Fruit fly (Drosophila melanogaster) whole organism, prepupa: ENCODE data around the gene Roc1b.

ENCODE experiments used
- Blimp-1 ChIP-seq: fragments of 200-800 bp; sonication (Bioruptor generic); optimal IDR thresholded peaks from 3 replicates; lab custom pipeline; 2017; ENCODE audit warnings: missing biosample characterization, missing genetic modification characterization, mild to moderate bottlenecking, moderate library complexity, missing genetic modification reagents
- CG10669 ChIP-seq: fragments of 200-800 bp; sonication (Bioruptor generic); optimal IDR thresholded peaks from 3 replicates; lab custom pipeline; 2018; ENCODE audit warnings: missing biosample characterization, mild to moderate bottlenecking, missing genetic modification characterization, moderate library complexity
- CG11294 ChIP-seq: fragments of 200-800 bp; sonication (Bioruptor generic); IDR thresholded peaks from 2 replicates; pipeline ENCODE4 v1.3.6; 2022; ENCODE audit warnings: missing biosample characterization, missing genetic modification characterization
- CG15336 ChIP-seq: fragments of 200-800 bp; sonication (Bioruptor generic); IDR thresholded peaks from 2 replicates; pipeline ENCODE4 v1.3.6; 2022; ENCODE audit warnings: missing biosample characterization, missing genetic modification characterization
- CG1621 ChIP-seq: fragments of 200-800 bp; sonication (Bioruptor generic); optimal IDR thresholded peaks from 3 replicates; lab custom pipeline; 2018; ENCODE audit warnings: missing biosample characterization, mild to moderate bottlenecking, missing genetic modification characterization
- CG31627 ChIP-seq: fragments of 200-800 bp; sonication (Bioruptor generic); optimal IDR thresholded peaks from 3 replicates; lab custom pipeline; 2016; ENCODE audit warnings: missing biosample characterization, missing genetic modification characterization
- CG32006 ChIP-seq: fragments of 200-800 bp; sonication (Bioruptor generic); optimal IDR thresholded peaks from 3 replicates; lab custom pipeline; 2017; ENCODE audit warnings: missing biosample characterization, mild to moderate bottlenecking, missing genetic modification characterization
- CG3919 ChIP-seq: fragments of 200-800 bp; sonication (Bioruptor generic); optimal IDR thresholded peaks from 3 replicates; lab custom pipeline; 2016; ENCODE audit warnings: missing biosample characterization, missing genetic modification characterization
- CG6163 ChIP-seq: fragments of 200-800 bp; sonication (Bioruptor generic); IDR thresholded peaks from 3 replicates; pipeline ENCODE4 v1.3.6; 2022; ENCODE audit warnings: missing biosample characterization, missing genetic modification characterization
- CG6276 ChIP-seq: fragments of 200-800 bp; sonication (Bioruptor generic); optimal IDR thresholded peaks from 2 replicates; lab custom pipeline; 2017; ENCODE audit warnings: missing biosample characterization, mild to moderate bottlenecking, missing genetic modification characterization
- CG6808 ChIP-seq: fragments of 200-800 bp; sonication (Bioruptor generic); optimal IDR thresholded peaks from 3 replicates; lab custom pipeline; 2017; ENCODE audit warnings: missing biosample characterization, missing genetic modification characterization, mild to moderate bottlenecking, moderate library complexity, missing genetic modification reagents
- CG6854 ChIP-seq: fragments of 200-800 bp; sonication (Bioruptor generic); optimal IDR thresholded peaks from 2 replicates; lab custom pipeline; 2017; ENCODE audit warnings: missing biosample characterization, mild to moderate bottlenecking, missing genetic modification characterization
- CG7368 ChIP-seq: fragments of 200-800 bp; sonication (Bioruptor generic); optimal IDR thresholded peaks from 3 replicates; lab custom pipeline; 2016; ENCODE audit warnings: missing biosample characterization, missing genetic modification characterization
- CG8119 ChIP-seq: fragments of 200-800 bp; sonication (Bioruptor generic); IDR thresholded peaks from 3 replicates; pipeline ENCODE4 v1.3.6; 2022; ENCODE audit warnings: missing biosample characterization, missing genetic modification characterization
- CG9139 ChIP-seq: fragments of 200-800 bp; sonication (Bioruptor generic); optimal IDR thresholded peaks from 3 replicates; lab custom pipeline; 2017; ENCODE audit warnings: missing biosample characterization, mild to moderate bottlenecking, missing genetic modification characterization
- Eip75B ChIP-seq: fragments of 200-800 bp; sonication (Bioruptor generic); optimal IDR thresholded peaks from 3 replicates; lab custom pipeline; 2016; ENCODE audit warnings: missing biosample characterization, missing genetic modification characterization
- Eip78C ChIP-seq: fragments of 200-800 bp; sonication (Bioruptor generic); peaks from one replicate; lab custom pipeline; 2016; ENCODE audit warnings: missing biosample characterization, missing genetic modification characterization
- Eip93F ChIP-seq: fragments of 200-800 bp; sonication (Bioruptor generic); optimal IDR thresholded peaks from 2 replicates; lab custom pipeline; 2016; ENCODE audit warnings: missing biosample characterization, mild to moderate bottlenecking, missing genetic modification characterization
- Ets21C ChIP-seq: fragments of 200-800 bp; sonication (Bioruptor generic); optimal IDR thresholded peaks from 3 replicates; lab custom pipeline; 2016; ENCODE audit warnings: missing biosample characterization, missing genetic modification characterization
- Ets96B ChIP-seq: fragments of 200-800 bp; optimal IDR thresholded peaks from 2 replicates; lab custom pipeline; 2019; ENCODE audit warnings: missing biosample characterization, mild to moderate bottlenecking, missing genetic modification characterization, moderate library complexity
- Hr38 ChIP-seq: sonication (Bioruptor generic); optimal IDR thresholded peaks from 2 replicates; lab custom pipeline; 2016; ENCODE audit warnings: missing biosample characterization, missing genetic modification characterization
- Hr4 ChIP-seq: fragments of 200-800 bp; sonication (Bioruptor generic); optimal IDR thresholded peaks from 3 replicates; lab custom pipeline; 2016; ENCODE audit warnings: missing biosample characterization, missing genetic modification characterization
- Lpt ChIP-seq: fragments of 200-800 bp; sonication (Bioruptor generic); optimal IDR thresholded peaks from 3 replicates; lab custom pipeline; 2016; ENCODE audit warnings: missing biosample characterization, missing genetic modification characterization
- Sox14 ChIP-seq: fragments of 200-800 bp; sonication (Bioruptor generic); optimal IDR thresholded peaks from 3 replicates; lab custom pipeline; 2016; ENCODE audit warnings: missing biosample characterization, missing genetic modification characterization
- Sox15 ChIP-seq: fragments of 200-800 bp; sonication (Bioruptor generic); optimal IDR thresholded peaks from 3 replicates; lab custom pipeline; 2016; ENCODE audit warnings: missing biosample characterization, missing genetic modification characterization
- achi ChIP-seq: fragments of 200-800 bp; sonication (Bioruptor generic); optimal IDR thresholded peaks from 3 replicates; lab custom pipeline; 2016; ENCODE audit warnings: missing biosample characterization, missing genetic modification characterization
- acj6 ChIP-seq: fragments of 200-800 bp; sonication (Bioruptor generic); optimal IDR thresholded peaks from 3 replicates; lab custom pipeline; 2016; ENCODE audit warnings: missing biosample characterization, missing genetic modification characterization
- dac ChIP-seq: fragments of 200-800 bp; sonication (Bioruptor generic); optimal IDR thresholded peaks from 2 replicates; lab custom pipeline; 2017; ENCODE audit warnings: missing biosample characterization, mild to moderate bottlenecking, missing genetic modification characterization
- dsx ChIP-seq: fragments of 200-800 bp; optimal IDR thresholded peaks from 3 replicates; lab custom pipeline; 2019; ENCODE audit warnings: missing biosample characterization, mild to moderate bottlenecking, missing genetic modification characterization, moderate library complexity; ENCODE audit not compliant: poor library complexity, severe bottlenecking
- esn ChIP-seq: fragments of 200-800 bp; sonication (Bioruptor generic); optimal IDR thresholded peaks from 2 replicates; lab custom pipeline; 2016; ENCODE audit warnings: missing biosample characterization, mild to moderate bottlenecking, missing genetic modification characterization, moderate library complexity
- fd85E ChIP-seq: fragments of 200-800 bp; sonication (Bioruptor generic); optimal IDR thresholded peaks from 3 replicates; lab custom pipeline; 2016; ENCODE audit warnings: missing biosample characterization, missing genetic modification characterization
- lz ChIP-seq: fragments of 200-800 bp; sonication (Bioruptor generic); optimal IDR thresholded peaks from 3 replicates; lab custom pipeline; 2016; ENCODE audit warnings: missing biosample characterization, missing genetic modification characterization
- pdm3 ChIP-seq: fragments of 200-800 bp; sonication (Bioruptor generic); optimal IDR thresholded peaks from 3 replicates; lab custom pipeline; 2016; ENCODE audit warnings: missing biosample characterization, missing genetic modification characterization
- spab ChIP-seq: fragments of 200-800 bp; sonication (Bioruptor generic); optimal IDR thresholded peaks from 2 replicates; lab custom pipeline; 2017; ENCODE audit warnings: missing biosample characterization, mild to moderate bottlenecking, missing genetic modification characterization, missing genetic modification reagents
- ss ChIP-seq, 2 experiments: fragments of 200-800 bp; sonication (Bioruptor generic); optimal IDR thresholded peaks; 2 replicates in 1 of 2; 3 replicates in 1 of 2; lab custom pipeline; 2017 to 2018; ENCODE audit warnings: mild to moderate bottlenecking in 2 of 2, missing biosample characterization in 2 of 2, missing genetic modification characterization in 2 of 2, moderate library complexity in 1 of 2
- topi ChIP-seq: fragments of 200-800 bp; sonication (Bioruptor generic); optimal IDR thresholded peaks from 3 replicates; lab custom pipeline; 2016; ENCODE audit warnings: missing biosample characterization, missing genetic modification characterization

Gene Roc1b

dm6 chr3L:356016-356472 is 1.7 kb upstream of the Roc1b start, which contains the start of gene CG1231:
TSS of gene CG1231 (plus strand) at chr3L:356422.
- TF ChIP-seq acj6 (GFP tag; lab: Kevin White, UChicago) (no peak), Lpt (GFP tag; lab: Kevin White, UChicago) (no peak), CG8119 (GFP tag; lab: Robert Waterston, UW) (no peak), CG7368 (GFP tag; lab: Kevin White, UChicago) (no peak), achi (no peak), dsx (GFP tag; lab: Kevin White, UChicago) (no peak), CG6163 (GFP tag; lab: Robert Waterston, UW) (no peak), Ets21C (GFP tag; lab: Kevin White, UChicago) (no peak), CG15336 (GFP tag; lab: Robert Waterston, UW) (no peak), CG10669 (GFP tag; lab: Kevin White, UChicago) (no peak), CG1621 (tag; lab: Kevin White, UChicago) (no peak), CG9139 (GFP tag; lab: Kevin White, UChicago) (no peak)

- TF ChIP-seq CG6808 (GFP tag; lab: Kevin White, UChicago) (no peak), lz (GFP tag; lab: Kevin White, UChicago) (peak; percentile 41), CG31627 (GFP tag; lab: Kevin White, UChicago) (peak; percentile 26), CG15336 (GFP tag; lab: Robert Waterston, UW) (peak; percentile 33; the same call in 1 of the 2 replicates), CG6163 (GFP tag; lab: Robert Waterston, UW) (no peak)
- TF ChIP-seq, all 60 proteins: peak for 3
Measured at dm6 chr3L:361201-361600, 3.4 kb downstream of the Roc1b start, which contains the start of the genes Cdc5 and CG1233. TSS of gene Cdc5 (minus strand) at chr3L:361383. TSS of gene CG1233 (plus strand) at chr3L:361472.

dm6 chr3L:366337-366736 is 8.6 kb downstream of the Roc1b start, which contains the start of gene CG13884:
TSS of gene CG13884 (minus strand) at chr3L:366437.
- no peak for TF ChIP-seq Ets21C (GFP tag; lab: Kevin White, UChicago)
- no peak for TF ChIP-seq CG6854 (GFP tag; lab: Kevin White, UChicago)

dm6 chr3L:371228-371627 is 13.4 kb downstream of the Roc1b start:
- TF ChIP-seq acj6 (GFP tag; lab: Kevin White, UChicago): no peak
- TF ChIP-seq CG3919 (GFP tag; lab: Kevin White, UChicago): no peak
- no peak for TF ChIP-seq CG31627 (GFP tag; lab: Kevin White, UChicago)
- TF ChIP-seq CG6276 (GFP tag; lab: Kevin White, UChicago): no peak
- TF ChIP-seq fd85E (GFP tag; lab: Kevin White, UChicago): no peak
- no peak for TF ChIP-seq Eip75B (GFP tag; lab: Kevin White, UChicago)
- TF ChIP-seq pdm3 (GFP tag; lab: Kevin White, UChicago): no peak
- TF ChIP-seq dsx (GFP tag; lab: Kevin White, UChicago): no peak
- TF ChIP-seq dac (GFP tag; lab: Kevin White, UChicago): no peak
- no peak for TF ChIP-seq Hr4 (GFP tag; lab: Kevin White, UChicago)

dm6 chr3L:374582-374981 is 16.8 kb downstream of the Roc1b start:
- TF ChIP-seq ss (GFP tag; optimal IDR thresholded peaks at IDR 0.05; lab: Kevin White, UChicago): no peak
- no peak for TF ChIP-seq Hr38 (GFP tag; lab: Kevin White, UChicago)
- TF ChIP-seq Sox15 (GFP tag; lab: Kevin White, UChicago): no peak
- no peak for TF ChIP-seq Eip93F (GFP tag; lab: Kevin White, UChicago)
- TF ChIP-seq Eip78C (GFP tag; lab: Kevin White, UChicago): no peak
- no peak for TF ChIP-seq lz (GFP tag; lab: Kevin White, UChicago)
- no peak for TF ChIP-seq CG11294 (GFP tag; lab: Robert Waterston, UW)
- no peak for TF ChIP-seq Eip75B (GFP tag; lab: Kevin White, UChicago)
- TF ChIP-seq Ets96B (tag; lab: Kevin White, UChicago): no peak
- TF ChIP-seq CG7368 (GFP tag; lab: Kevin White, UChicago): no peak
- TF ChIP-seq esn (GFP tag; lab: Kevin White, UChicago): no peak
- TF ChIP-seq CG31627 (GFP tag; lab: Kevin White, UChicago): no peak
- TF ChIP-seq pdm3 (GFP tag; lab: Kevin White, UChicago): no peak
- TF ChIP-seq spab (GFP tag; lab: Kevin White, UChicago): no peak
- no peak for TF ChIP-seq CG32006 (GFP tag; lab: Kevin White, UChicago)
- TF ChIP-seq Hr4 (GFP tag; lab: Kevin White, UChicago): no peak
- TF ChIP-seq topi (GFP tag; lab: Kevin White, UChicago): no peak
- TF ChIP-seq Sox14 (GFP tag; lab: Kevin White, UChicago): no peak
- TF ChIP-seq CG6808 (GFP tag; lab: Kevin White, UChicago): no peak
- TF ChIP-seq Blimp-1: no peak
